Worm (Caenorhabditis elegans): ENCODE measurements around the gene ZK666.12.

Gene ZK666.12

DNA sequence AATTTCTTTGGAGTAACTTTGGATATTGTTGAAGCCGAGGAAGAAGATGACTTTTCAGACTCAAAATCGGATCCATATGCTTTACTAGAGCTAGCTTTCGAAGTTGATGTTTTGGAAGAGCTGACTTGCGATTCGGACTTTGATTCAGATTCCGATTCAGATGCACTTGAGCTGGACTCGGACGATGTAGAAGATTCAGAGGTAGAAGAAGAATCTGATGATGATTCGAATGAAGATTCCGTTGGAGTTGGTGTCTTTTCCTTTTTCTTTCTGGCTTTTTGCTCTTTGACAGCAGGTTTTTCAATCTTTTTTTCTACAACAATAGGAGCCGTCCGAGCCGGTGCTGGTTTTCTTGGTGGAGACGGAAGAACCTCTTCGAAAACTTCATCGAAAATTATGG, 11.9 kb downstream of the ZK666.12 start:
- TF ChIP-seq zim-3 (tag; optimal IDR thresholded peaks at IDR 0.05), result no peak
- TF ChIP-seq dpff-1 (tag; optimal IDR thresholded peaks at IDR 0.05), result no peak
- no peak for TF ChIP-seq zfh-2 (GFP tag; conservative IDR thresholded peaks at IDR 0.05)
- no peak for TF ChIP-seq ZK185.1 (tag; optimal IDR thresholded peaks at IDR 0.05; ENCODE audit: poor library complexity, severe bottlenecking)
- TF ChIP-seq cebp-1 (GFP tag; IDR thresholded peaks at IDR 0.05), result no peak
- no peak for TF ChIP-seq cebp-1 (tag; optimal IDR thresholded peaks at IDR 0.05)
- TF ChIP-seq attf-5 (GFP tag; optimal IDR thresholded peaks at IDR 0.05), result no peak
- TF ChIP-seq xnd-1 (tag; optimal IDR thresholded peaks at IDR 0.05), result no peak
- TF ChIP-seq nfyb-1 (GFP tag; IDR thresholded peaks at IDR 0.05), result no peak
- no peak for TF ChIP-seq ztf-6 (GFP tag; IDR thresholded peaks at IDR 0.05)
- TF ChIP-seq ztf-3 (GFP tag; optimal IDR thresholded peaks at IDR 0.05), result no peak
- TF ChIP-seq sptf-2 (GFP tag; optimal IDR thresholded peaks at IDR 0.05), result no peak
- no peak for TF ChIP-seq B0019.2 (GFP tag; conservative IDR thresholded peaks at IDR 0.05)
- no peak for TF ChIP-seq efl-1 (GFP tag; optimal IDR thresholded peaks at IDR 0.05)
- TF ChIP-seq K12H6.12 (tag; optimal IDR thresholded peaks at IDR 0.05), result no peak
- TF ChIP-seq lsy-27 (tag; optimal IDR thresholded peaks at IDR 0.05; ENCODE audit: borderline replicate concordance, insufficient read depth), result no peak

- TF ChIP-seq ZK185.1 (tag; optimal IDR thresholded peaks at IDR 0.05; ENCODE audit: poor library complexity, severe bottlenecking) (no peak), Y56A3A.18 (GFP tag; IDR thresholded peaks at IDR 0.05) (no peak), hlh-26 (GFP tag; conservative IDR thresholded peaks at IDR 0.05) (no peak), athp-1 (tag; optimal IDR thresholded peaks at IDR 0.05) (no peak), B0261.1 (tag; optimal IDR thresholded peaks at IDR 0.05) (no peak), mxl-1 (tag; optimal IDR thresholded peaks at IDR 0.05) (no peak), C06A6.2 (GFP tag; conservative IDR thresholded peaks at IDR 0.05) (no peak), Y53F4B.3 (GFP tag; IDR thresholded peaks at IDR 0.05) (no peak), hmg-20 (GFP tag; IDR thresholded peaks at IDR 0.05) (no peak)
These were observed 13.7 kb downstream of the ZK666.12 start, which contains the start of gene F59B10.2 for ce11 chrII:10509746-10510145. Gene F59B10.2 (minus strand): TSS chrII:10509846.

ce11 chrII:10510242-10510641, 14.2 kb downstream of the ZK666.12 start, which contains the start of gene F59B10.3:
Gene F59B10.3 (plus strand): TSS chrII:10510542.
- TF ChIP-seq cebp-1 (GFP tag; IDR thresholded peaks at IDR 0.05) (no peak), cebp-1 (tag; optimal IDR thresholded peaks at IDR 0.05) (peak; percentile 1), nfya-2 (GFP tag; IDR thresholded peaks at IDR 0.05) (no peak)

DNA sequence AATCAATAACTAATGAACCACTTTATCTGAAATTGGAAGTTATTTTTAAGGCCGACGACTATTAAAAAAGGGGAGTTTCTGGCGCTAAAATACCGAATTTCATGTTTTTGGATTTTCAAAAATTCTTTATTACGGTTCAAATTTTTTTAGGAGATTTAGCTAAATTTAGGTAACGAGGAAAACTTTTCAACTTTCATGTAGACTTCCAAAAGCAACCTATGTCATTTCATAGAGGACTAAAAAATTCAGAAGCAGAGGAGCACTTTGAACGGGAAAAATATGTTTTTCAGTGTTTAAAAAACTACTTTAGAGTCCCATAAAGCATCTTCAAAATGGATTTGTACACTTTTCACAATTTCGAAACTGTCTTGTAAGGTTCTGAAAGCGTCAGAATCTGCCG, 17.4 kb downstream of the ZK666.12 start:
- TF ChIP-seq attf-3 (GFP tag; conservative IDR thresholded peaks at IDR 0.05) (no peak), xnd-1 (tag; optimal IDR thresholded peaks at IDR 0.05) (no peak), cebp-1 (GFP tag; IDR thresholded peaks at IDR 0.05) (no peak), cebp-1 (tag; optimal IDR thresholded peaks at IDR 0.05) (peak; percentile 3), ceh-58 (GFP tag; IDR thresholded peaks at IDR 0.05) (no peak), fkh-3 (tag; optimal IDR thresholded peaks at IDR 0.05) (no peak)

- TF ChIP-seq nfya-2 (GFP tag; IDR thresholded peaks at IDR 0.05) (no peak), egrh-3 (GFP tag; IDR thresholded peaks at IDR 0.05) (no peak), cebp-1 (GFP tag; IDR thresholded peaks at IDR 0.05) (no peak), cebp-1 (tag; optimal IDR thresholded peaks at IDR 0.05) (peak; percentile 15), cebp-2 (GFP tag; IDR thresholded peaks at IDR 0.05) (no peak), B0035.1 (tag; optimal IDR thresholded peaks at IDR 0.05) (no peak)
These were observed 19.4 kb downstream of the ZK666.12 start for ce11 chrII:10515422-10515821.
